Worm (Caenorhabditis elegans): Measurements from ENCODE around the gene T08G5.2.

Gene T08G5.2

ce11 chrV:14014395-14014794 is 11.7 kb downstream of the T08G5.2 start, which contains the start of gene end-3:
Gene end-3, plus strand, starts transcription at chrV:14014695.
- TF ChIP-seq daf-12 (tag; optimal IDR thresholded peaks at IDR 0.05) = no peak
- no peak for TF ChIP-seq jun-1 (tag; optimal IDR thresholded peaks at IDR 0.05)
- no peak for TF ChIP-seq ceh-20 (GFP tag; IDR thresholded peaks at IDR 0.05)
- TF ChIP-seq zag-1 (tag; optimal IDR thresholded peaks at IDR 0.05) = no peak
- TF ChIP-seq aly-2 (tag; optimal IDR thresholded peaks at IDR 0.05) = no peak
- TF ChIP-seq lin-13 (GFP tag; optimal IDR thresholded peaks at IDR 0.05) = no peak
- no peak for TF ChIP-seq ctbp-1 (GFP tag; IDR thresholded peaks at IDR 0.05)
- TF ChIP-seq T20F7.1 (GFP tag; optimal IDR thresholded peaks at IDR 0.05) = no peak
- no peak for TF ChIP-seq Y105C5A.15 (GFP tag; IDR thresholded peaks at IDR 0.05)
- no peak for TF ChIP-seq ZK337.2 (GFP tag; IDR thresholded peaks at IDR 0.05)
- no peak for TF ChIP-seq nhr-11 (tag; optimal IDR thresholded peaks at IDR 0.05)
- no peak for TF ChIP-seq egl-43 (GFP tag; IDR thresholded peaks at IDR 0.05)
- no peak for TF ChIP-seq spr-1 (tag; optimal IDR thresholded peaks at IDR 0.05)
- no peak for TF ChIP-seq set-16 (GFP tag; IDR thresholded peaks at IDR 0.05)
- TF ChIP-seq hmg-1.1 (GFP tag; IDR thresholded peaks at IDR 0.05) = no peak

ce11 chrV:14013638-14014037 is 12.5 kb downstream of the T08G5.2 start:
- TF ChIP-seq zfp-3 (GFP tag; conservative IDR thresholded peaks at IDR 0.05) (peak; percentile 45; the same call in 1 of the 2 replicates), ztf-7 (tag; optimal IDR thresholded peaks at IDR 0.05) (peak; percentile 11), cey-2 (tag; optimal IDR thresholded peaks at IDR 0.05; ENCODE audit: borderline replicate concordance, insufficient read depth) (no peak), ceh-20 (GFP tag; IDR thresholded peaks at IDR 0.05) (0 out of 2 replicates have a peak, but pooled peaks have one; percentile 40), mes-2 (tag; optimal IDR thresholded peaks at IDR 0.05; ENCODE audit: poor library complexity, severe bottlenecking) (no peak), R02D3.7 (tag; optimal IDR thresholded peaks at IDR 0.05) (no peak)

ce11 chrV:14012002-14012554 is 14.0 kb downstream of the T08G5.2 start, which contains the start of the genes ddx-17 and aip-1:
Gene ddx-17, minus strand, starts transcription at chrV:14012052.
Gene aip-1, plus strand, starts transcription at chrV:14012333.
- TF ChIP-seq T26A8.4 (GFP tag; IDR thresholded peaks at IDR 0.05) = 0 out of 2 replicates have a peak, but pooled peaks have one; percentile 57
- peak; percentile 73 for TF ChIP-seq lin-38 (GFP tag; IDR thresholded peaks at IDR 0.05)
- peak; percentile 42 for TF ChIP-seq mxl-3 (GFP tag; optimal IDR thresholded peaks at IDR 0.05)
- peak; percentile 65 for TF ChIP-seq dmd-6 (GFP tag; IDR thresholded peaks at IDR 0.05)
- peak; percentile 57 for TF ChIP-seq rbr-2 (tag; optimal IDR thresholded peaks at IDR 0.05)
- peak; percentile 82 for TF ChIP-seq mep-1 (tag; optimal IDR thresholded peaks at IDR 0.05)
- TF ChIP-seq nhr-77 (tag; optimal IDR thresholded peaks at IDR 0.05) = peak; percentile 48
- TF ChIP-seq jun-1 (tag; optimal IDR thresholded peaks at IDR 0.05) = no peak
- peak; percentile 8 to 87 for TF ChIP-seq lsy-2 (tag; optimal IDR thresholded peaks at IDR 0.05)
- TF ChIP-seq T20F7.1 (GFP tag; optimal IDR thresholded peaks at IDR 0.05) = peak; percentile 72
- TF ChIP-seq nhr-11 (tag; optimal IDR thresholded peaks at IDR 0.05) = peak; percentile 71
- peak; percentile 85 for TF ChIP-seq dve-1 (tag; optimal IDR thresholded peaks at IDR 0.05; ENCODE audit: insufficient read depth)
- TF ChIP-seq nhr-6 (tag; optimal IDR thresholded peaks at IDR 0.05) = peak; percentile 97
- TF ChIP-seq ceh-28 (tag; optimal IDR thresholded peaks at IDR 0.05) = no peak
- peak; percentile 46; the same call in 1 of the 2 replicates for TF ChIP-seq ceh-20 (GFP tag; IDR thresholded peaks at IDR 0.05)
- peak; percentile 72 for TF ChIP-seq mes-2 (tag; optimal IDR thresholded peaks at IDR 0.05; ENCODE audit: poor library complexity, severe bottlenecking)
- TF ChIP-seq nhr-48 (tag; optimal IDR thresholded peaks at IDR 0.05) = peak; percentile 30
- peak; percentile 44 for TF ChIP-seq nhr-102 (tag; optimal IDR thresholded peaks at IDR 0.05)
- TF ChIP-seq hlh-11 (tag; optimal IDR thresholded peaks at IDR 0.05) = peak; percentile 98
- TF ChIP-seq nhr-28 (tag; optimal IDR thresholded peaks at IDR 0.05) = peak; percentile 63
- TF ChIP-seq hlh-30 (tag; optimal IDR thresholded peaks at IDR 0.05; ENCODE audit: insufficient read depth) = peak; percentile 96
- no peak for TF ChIP-seq pha-4 (GFP tag; IDR thresholded peaks at IDR 0.05)
- peak; percentile 71 for TF ChIP-seq pha-4 (tag; optimal IDR thresholded peaks at IDR 0.05)
- TF ChIP-seq lin-13 (GFP tag; optimal IDR thresholded peaks at IDR 0.05) = peak; percentile 74
- peak; percentile 77 for TF ChIP-seq dpl-1 (GFP tag; optimal IDR thresholded peaks at IDR 0.05)
- peak; percentile 58 for TF ChIP-seq hmg-1.1 (GFP tag; IDR thresholded peaks at IDR 0.05)
- TF ChIP-seq dmd-8 (GFP tag; IDR thresholded peaks at IDR 0.05) = no peak
- TF ChIP-seq ama-1 (optimal IDR thresholded peaks at IDR 0.05) = peak; percentile 75
- no peak for TF ChIP-seq nhr-237 (tag; optimal IDR thresholded peaks at IDR 0.05)
- no peak for TF ChIP-seq duxl-1 (tag; optimal IDR thresholded peaks at IDR 0.05; ENCODE audit: poor library complexity)
- TF ChIP-seq nhr-111 (GFP tag; optimal IDR thresholded peaks at IDR 0.05) = no peak
- TF ChIP-seq unc-130 (GFP tag; optimal IDR thresholded peaks at IDR 0.05) = peak; percentile 42
- no peak for TF ChIP-seq lim-7 (GFP tag; IDR thresholded peaks at IDR 0.05)
